Fruit fly (Drosophila melanogaster) whole organism: ENCODE measurements around the gene CG32181.

Experiments
- CG8478 ChIP-seq: fragments of >200 bp; optimal IDR thresholded peaks from 2 replicates; lab custom pipeline; 2018; ENCODE audit warnings: inconsistent platforms
- Dll ChIP-seq: fragments of >200 bp; optimal IDR thresholded peaks from 2 replicates; lab custom pipeline; 2017
- EcR ChIP-seq, 2 experiments: fragments of >200 bp; optimal IDR thresholded peaks; 2 replicates each; lab custom pipeline; 2017; ENCODE audit warnings: missing biosample characterization in 2 of 2, missing genetic modification characterization in 2 of 2, missing genetic modification reagents in 2 of 2
- pan ChIP-seq: fragments of >200 bp; optimal IDR thresholded peaks from 2 replicates; lab custom pipeline; 2017
- psq ChIP-seq: fragments of >200 bp; optimal IDR thresholded peaks from 2 replicates; lab custom pipeline; 2017
- usp ChIP-seq: fragments of >200 bp; optimal IDR thresholded peaks from 2 replicates; lab custom pipeline; 2017; ENCODE audit warnings: missing biosample characterization, missing genetic modification characterization, mixed read lengths

DNA sequence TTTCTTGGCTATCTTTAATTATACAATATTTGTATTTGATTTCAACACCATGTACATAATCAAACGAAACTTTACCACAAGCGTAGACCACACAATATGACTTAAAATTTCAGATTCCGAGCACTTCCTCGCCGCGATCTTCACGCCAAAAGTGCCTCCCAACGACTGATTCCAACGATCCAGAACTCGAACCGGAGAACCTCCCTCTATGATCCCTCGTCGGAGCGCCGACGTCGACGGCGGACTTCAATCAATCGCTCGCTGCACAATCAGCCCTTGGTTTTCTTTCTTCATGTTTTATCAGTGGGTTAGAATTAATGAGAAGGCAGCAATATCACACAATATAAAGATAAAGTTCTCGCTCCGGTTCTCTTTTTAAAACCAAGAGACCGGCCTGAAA, 4.5 kb downstream of the CG32181 start, which contains the start of the genes Adgf-A and Adgf-A2:
- TF ChIP-seq usp (GFP tag; lab: Kevin White, UChicago): no peak
- TF ChIP-seq EcR (GFP tag; optimal IDR thresholded peaks at IDR 0.05; lab: Kevin White, UChicago): no peak
- TF ChIP-seq psq (lab: Kevin White, UChicago): no peak
- no peak for TF ChIP-seq CG8478 (lab: Kevin White, UChicago)
- no peak for TF ChIP-seq pan (lab: Kevin White, UChicago)
- TF ChIP-seq Dll (lab: Kevin White, UChicago): no peak
